Fruit fly (Drosophila melanogaster): ENCODE data around the gene ninaG.

Gene ninaG

DNA sequence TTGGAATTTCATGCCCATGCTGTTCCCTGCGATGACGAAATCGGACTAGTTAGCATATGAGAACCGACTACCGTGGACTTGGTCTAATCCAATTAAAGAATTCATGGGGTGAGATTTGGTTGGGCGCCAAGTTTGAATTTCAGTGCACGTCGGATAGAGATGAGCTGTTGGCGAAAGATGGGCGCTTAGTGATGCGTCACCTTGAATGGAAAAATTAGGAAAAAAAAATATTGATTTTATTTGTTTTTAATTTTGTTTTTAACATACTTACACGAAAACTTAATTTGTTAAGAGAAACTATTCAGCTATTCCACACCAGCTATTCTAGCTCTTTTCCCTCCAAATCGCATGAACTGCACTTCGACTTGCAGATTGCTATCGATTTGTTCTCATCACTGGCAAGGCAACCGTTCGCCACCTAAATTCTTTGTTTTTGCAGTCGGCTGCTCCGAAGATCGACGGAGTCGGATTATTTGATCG is at the start of gene ninaG, which contains the start of gene Sptz:
ninaG (minus strand) TSS at position 51 of the 480 bp plus-strand sequence.
Sptz (plus strand) TSS at position 450 of the 480 bp plus-strand sequence.
- peak; percentile 81 for TF ChIP-seq Mnt (GFP tag; optimal IDR thresholded peaks at IDR 0.05)
- no peak for TF ChIP-seq kay (GFP tag; ENCODE audit: borderline replicate concordance)
- peak; percentile 59 for TF ChIP-seq tj (GFP tag; optimal IDR thresholded peaks at IDR 0.05)
- no peak for TF ChIP-seq cnc (optimal IDR thresholded peaks at IDR 0.05)
- peak; percentile 88 for TF ChIP-seq bab1 (GFP tag; optimal IDR thresholded peaks at IDR 0.05)
- peak; percentile 95 for TF ChIP-seq CG1620 (GFP tag; optimal IDR thresholded peaks at IDR 0.05)
- peak; percentile 86 for TF ChIP-seq CG11617 (GFP tag; optimal IDR thresholded peaks at IDR 0.05)
- peak; percentile 73 for TF ChIP-seq Clk (GFP tag; optimal IDR thresholded peaks at IDR 0.05)
- peak; percentile 88 for TF ChIP-seq CG12768 (GFP tag; optimal IDR thresholded peaks at IDR 0.05)
- TF ChIP-seq cic (GFP tag; optimal IDR thresholded peaks at IDR 0.05), result no peak
- TF ChIP-seq CG33017 (tag; optimal IDR thresholded peaks at IDR 0.05), result peak; percentile 76
- peak; percentile 87 for TF ChIP-seq CG5204 (GFP tag; optimal IDR thresholded peaks at IDR 0.05)
- TF ChIP-seq Crg-1 (GFP tag; optimal IDR thresholded peaks at IDR 0.05), result peak; percentile 84
- peak; percentile 89 for TF ChIP-seq toe (GFP tag; optimal IDR thresholded peaks at IDR 0.05)
- TF ChIP-seq CG7101 (tag; optimal IDR thresholded peaks at IDR 0.05), result peak; percentile 87
- peak; percentile 76 for TF ChIP-seq ovo (GFP tag; optimal IDR thresholded peaks at IDR 0.05)
- peak; percentile 90 for TF ChIP-seq Hr96 (GFP tag; optimal IDR thresholded peaks at IDR 0.05)
- peak; percentile 87 for TF ChIP-seq CG7045 (GFP tag; optimal IDR thresholded peaks at IDR 0.05)
- peak; percentile 82 for TF ChIP-seq CG14711 (tag; optimal IDR thresholded peaks at IDR 0.05)
- TF ChIP-seq pad (GFP tag; optimal IDR thresholded peaks at IDR 0.05), result peak; percentile 73

DNA sequence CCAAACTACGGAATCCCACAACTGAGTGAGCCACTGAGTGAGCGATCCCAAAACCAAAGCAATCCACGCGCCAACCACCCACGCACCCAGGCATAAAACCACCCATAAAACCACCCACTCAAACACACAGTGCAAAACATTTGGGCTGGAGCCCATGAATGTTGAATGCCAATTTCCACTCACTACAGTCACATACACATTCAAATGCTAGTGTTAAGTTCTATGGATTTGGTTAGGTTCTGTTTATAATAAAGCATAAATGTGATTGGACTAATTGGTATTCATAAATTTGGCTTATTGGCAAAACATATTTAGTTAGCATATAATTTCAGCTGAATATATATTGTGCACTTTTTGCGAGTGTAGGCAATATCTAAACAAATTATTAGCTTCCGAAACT is 48.3 kb upstream of the ninaG start:
- no peak for TF ChIP-seq cnc (optimal IDR thresholded peaks at IDR 0.05)
- TF ChIP-seq Clk (GFP tag; optimal IDR thresholded peaks at IDR 0.05), result no peak
- TF ChIP-seq CG33017 (tag; optimal IDR thresholded peaks at IDR 0.05), result no peak
- TF ChIP-seq CG14711 (tag; optimal IDR thresholded peaks at IDR 0.05), result no peak
- TF ChIP-seq Crg-1 (GFP tag; optimal IDR thresholded peaks at IDR 0.05), result no peak

- no peak for TF ChIP-seq tj (GFP tag; optimal IDR thresholded peaks at IDR 0.05)
Measured at dm6 chr3R:11467812-11468211, 46.3 kb upstream of the ninaG start.

dm6 chr3R:11460502-11461358 is 39.2 kb upstream of the ninaG start, which contains the start of gene PGRP-LB:
TSS of gene PGRP-LB (minus strand) at chr3R:11460552.
- TF ChIP-seq Hr96 (GFP tag; optimal IDR thresholded peaks at IDR 0.05), result peak; percentile 14
- no peak for TF ChIP-seq CG14711 (tag; optimal IDR thresholded peaks at IDR 0.05)
- TF ChIP-seq Mnt (GFP tag; optimal IDR thresholded peaks at IDR 0.05), result no peak
- no peak for TF ChIP-seq Clk (GFP tag; optimal IDR thresholded peaks at IDR 0.05)
- TF ChIP-seq ovo (GFP tag; optimal IDR thresholded peaks at IDR 0.05), result no peak
- TF ChIP-seq CG7045 (GFP tag; optimal IDR thresholded peaks at IDR 0.05), result no peak
- peak; percentile 28 for TF ChIP-seq CG12768 (GFP tag; optimal IDR thresholded peaks at IDR 0.05)
- TF ChIP-seq cic (GFP tag; optimal IDR thresholded peaks at IDR 0.05), result peak; percentile 65
- TF ChIP-seq pad (GFP tag; optimal IDR thresholded peaks at IDR 0.05), result no peak
- TF ChIP-seq tj (GFP tag; optimal IDR thresholded peaks at IDR 0.05), result no peak
- TF ChIP-seq cnc (optimal IDR thresholded peaks at IDR 0.05), result no peak
- TF ChIP-seq toe (GFP tag; optimal IDR thresholded peaks at IDR 0.05), result no peak
- peak; percentile 27 for TF ChIP-seq CG11617 (GFP tag; optimal IDR thresholded peaks at IDR 0.05)
- no peak for TF ChIP-seq bab1 (GFP tag; optimal IDR thresholded peaks at IDR 0.05)
- TF ChIP-seq CG1620 (GFP tag; optimal IDR thresholded peaks at IDR 0.05), result no peak
- TF ChIP-seq CG7101 (tag; optimal IDR thresholded peaks at IDR 0.05), result no peak
- no peak for TF ChIP-seq CG5204 (GFP tag; optimal IDR thresholded peaks at IDR 0.05)
- peak; percentile 14 for TF ChIP-seq kay (GFP tag; ENCODE audit: borderline replicate concordance)
- TF ChIP-seq Crg-1 (GFP tag; optimal IDR thresholded peaks at IDR 0.05), result no peak
- TF ChIP-seq CG33017 (tag; optimal IDR thresholded peaks at IDR 0.05), result no peak

DNA sequence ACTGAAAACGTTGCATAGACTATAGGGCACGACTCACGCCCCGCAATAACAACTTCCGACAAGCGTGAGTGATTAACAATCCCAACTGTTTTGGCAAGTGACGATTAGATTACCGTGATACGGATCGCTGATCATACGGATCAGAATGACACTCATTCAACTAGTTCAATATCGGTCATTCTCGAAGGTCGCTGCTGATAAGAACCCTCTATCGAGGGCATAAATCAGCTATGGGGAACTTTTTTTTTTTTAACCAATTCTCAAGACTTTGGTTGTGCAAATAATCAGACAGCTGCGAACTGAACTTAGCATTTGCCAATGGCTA is 37.3 kb upstream of the ninaG start:
- TF ChIP-seq cic (GFP tag; optimal IDR thresholded peaks at IDR 0.05), result no peak
- TF ChIP-seq pad (GFP tag; optimal IDR thresholded peaks at IDR 0.05), result no peak
- TF ChIP-seq CG12768 (GFP tag; optimal IDR thresholded peaks at IDR 0.05), result no peak
- no peak for TF ChIP-seq bab1 (GFP tag; optimal IDR thresholded peaks at IDR 0.05)
- no peak for TF ChIP-seq Hr96 (GFP tag; optimal IDR thresholded peaks at IDR 0.05)
- no peak for TF ChIP-seq Clk (GFP tag; optimal IDR thresholded peaks at IDR 0.05)
- TF ChIP-seq Crg-1 (GFP tag; optimal IDR thresholded peaks at IDR 0.05), result no peak
- no peak for TF ChIP-seq tj (GFP tag; optimal IDR thresholded peaks at IDR 0.05)
- no peak for TF ChIP-seq CG11617 (GFP tag; optimal IDR thresholded peaks at IDR 0.05)
- TF ChIP-seq CG14711 (tag; optimal IDR thresholded peaks at IDR 0.05), result no peak
- no peak for TF ChIP-seq toe (GFP tag; optimal IDR thresholded peaks at IDR 0.05)
- TF ChIP-seq Mnt (GFP tag; optimal IDR thresholded peaks at IDR 0.05), result no peak
- TF ChIP-seq CG5204 (GFP tag; optimal IDR thresholded peaks at IDR 0.05), result no peak

dm6 chr3R:11458022-11458850 is 36.7 kb upstream of the ninaG start:
- TF ChIP-seq Hr96 (GFP tag; optimal IDR thresholded peaks at IDR 0.05) (peak; percentile 17), kay (GFP tag; ENCODE audit: borderline replicate concordance) (peak; percentile 59), pad (GFP tag; optimal IDR thresholded peaks at IDR 0.05) (peak; percentile 17), Crg-1 (GFP tag; optimal IDR thresholded peaks at IDR 0.05) (no peak), CG1620 (GFP tag; optimal IDR thresholded peaks at IDR 0.05) (no peak), Clk (GFP tag; optimal IDR thresholded peaks at IDR 0.05) (no peak), CG7101 (tag; optimal IDR thresholded peaks at IDR 0.05) (peak; percentile 72), CG5204 (GFP tag; optimal IDR thresholded peaks at IDR 0.05) (no peak), cnc (optimal IDR thresholded peaks at IDR 0.05) (no peak), bab1 (GFP tag; optimal IDR thresholded peaks at IDR 0.05) (no peak), Mnt (GFP tag; optimal IDR thresholded peaks at IDR 0.05) (peak; percentile 47), CG12768 (GFP tag; optimal IDR thresholded peaks at IDR 0.05) (peak; percentile 59), CG11617 (GFP tag; optimal IDR thresholded peaks at IDR 0.05) (peak; percentile 54), tj (GFP tag; optimal IDR thresholded peaks at IDR 0.05) (no peak), ovo (GFP tag; optimal IDR thresholded peaks at IDR 0.05) (no peak), CG7045 (GFP tag; optimal IDR thresholded peaks at IDR 0.05) (no peak), toe (GFP tag; optimal IDR thresholded peaks at IDR 0.05) (no peak), CG14711 (tag; optimal IDR thresholded peaks at IDR 0.05) (peak; percentile 66), cic (GFP tag; optimal IDR thresholded peaks at IDR 0.05) (no peak), CG33017 (tag; optimal IDR thresholded peaks at IDR 0.05) (peak; percentile 72)

Data from whole organism, adult.